Worm (Caenorhabditis elegans) whole organism, L4 larva: Measurements from ENCODE around the gene lsd-1.
A peak's percentile ranks its signal among the peaks of the same experiment; 100 is the strongest.

Source experiments
- D1046.2 ChIP-seq: fragments of 200-800 bp; sonication (Bioruptor generic); IDR thresholded peaks from 2 replicates; pipeline ENCODE4 v1.3.6; 2022; ENCODE audit warnings: missing genetic modification characterization, missing compliant biosample characterization
- F10B5.3 ChIP-seq: sonication (generic microtip); optimal IDR thresholded peaks from 2 replicates; lab custom pipeline; 2016; ENCODE audit warnings: mild to moderate bottlenecking, missing genetic modification characterization, missing compliant biosample characterization
- F49E8.2 ChIP-seq: sonication (generic microtip); optimal IDR thresholded peaks from 2 replicates; lab custom pipeline; 2016; ENCODE audit warnings: missing compliant biosample characterization, mild to moderate bottlenecking, missing genetic modification characterization, borderline replicate concordance
- T26A8.4 ChIP-seq: fragments of 200-800 bp; sonication (Bioruptor generic); IDR thresholded peaks from 2 replicates; pipeline ENCODE4 v1.3.6; 2022; ENCODE audit warnings: missing genetic modification characterization, missing compliant biosample characterization
- Y105C5A.15 ChIP-seq: fragments of 200-800 bp; sonication (Bioruptor generic); IDR thresholded peaks from 2 replicates; pipeline ENCODE4 v1.3.6; 2022; ENCODE audit warnings: missing genetic modification characterization, missing compliant biosample characterization
- Y5F2A.4 ChIP-seq: fragments of 200-800 bp; sonication (Bioruptor generic); optimal IDR thresholded peaks from 2 replicates; lab custom pipeline; 2018; ENCODE audit warnings: mild to moderate bottlenecking, missing genetic modification characterization, missing compliant biosample characterization
- Y75B8A.6 ChIP-seq: fragments of 200-800 bp; sonication (Bioruptor generic); IDR thresholded peaks from 2 replicates; pipeline ENCODE4 v1.3.6; 2022; ENCODE audit warnings: missing genetic modification reagents, missing genetic modification characterization, missing compliant biosample characterization
- ZK546.5 ChIP-seq, 2 experiments: sonication (generic microtip); optimal IDR thresholded peaks; 2 replicates each; lab custom pipeline; 2017; ENCODE audit warnings: missing biosample characterization in 2 of 2, missing genetic modification characterization in 2 of 2
- aly-2 ChIP-seq: sonication (generic microtip); optimal IDR thresholded peaks from 2 replicates; lab custom pipeline; 2018; ENCODE audit warnings: missing biosample characterization, missing genetic modification characterization
- ama-1 ChIP-seq: fragments of 150-350 bp; optimal IDR thresholded peaks from 2 replicates; lab custom pipeline; 2014; ENCODE audit warnings: inconsistent platforms, mixed read lengths
- ceh-28 ChIP-seq: fragments of 150-350 bp; optimal IDR thresholded peaks from 2 replicates; lab custom pipeline; 2014; ENCODE audit warnings: missing biosample characterization, missing genetic modification reagents, missing genetic modification characterization
- ceh-62 ChIP-seq: sonication (generic microtip); optimal IDR thresholded peaks from 2 replicates; lab custom pipeline; 2017; ENCODE audit warnings: missing biosample characterization, missing genetic modification characterization
- ceh-82 ChIP-seq: sonication (generic microtip); optimal IDR thresholded peaks from 2 replicates; lab custom pipeline; 2017; ENCODE audit warnings: missing biosample characterization, missing genetic modification characterization
- ces-1 ChIP-seq: fragments of 150-350 bp; sonication (generic microtip); optimal IDR thresholded peaks from 4 replicates; lab custom pipeline; 2014; ENCODE audit warnings: missing biosample characterization, missing genetic modification reagents, missing genetic modification characterization
- ctbp-1 ChIP-seq: fragments of 200-800 bp; sonication (Bioruptor generic); IDR thresholded peaks from 2 replicates; pipeline ENCODE4 v1.3.6; 2022; ENCODE audit warnings: missing genetic modification reagents, missing genetic modification characterization, missing compliant biosample characterization
- daf-16 ChIP-seq, 3 experiments: sonication (generic microtip); optimal IDR thresholded peaks; 2 replicates each; lab custom pipeline; 2016 to 2017; ENCODE audit warnings: missing genetic modification characterization in 3 of 3, missing genetic modification reagents in 3 of 3, mild to moderate bottlenecking in 2 of 3, missing compliant biosample characterization in 2 of 3, missing biosample characterization in 1 of 3, moderate library complexity in 1 of 3
- daf-8 ChIP-seq: fragments of 200-800 bp; sonication (Bioruptor generic); IDR thresholded peaks from 2 replicates; pipeline ENCODE4 v1.3.6; 2022; ENCODE audit warnings: missing genetic modification characterization, missing compliant biosample characterization
- dmd-9 ChIP-seq: fragments of 200-800 bp; sonication (Bioruptor generic); IDR thresholded peaks from 2 replicates; pipeline ENCODE4 v1.3.6; 2022; ENCODE audit warnings: missing genetic modification reagents, missing genetic modification characterization, missing compliant biosample characterization
- duxl-1 ChIP-seq: sonication (generic microtip); optimal IDR thresholded peaks from 2 replicates; lab custom pipeline; 2016; ENCODE audit warnings: mild to moderate bottlenecking, missing genetic modification characterization, moderate library complexity, missing compliant biosample characterization; ENCODE audit not compliant: poor library complexity
- dve-1 ChIP-seq: sonication (generic microtip); optimal IDR thresholded peaks from 2 replicates; lab custom pipeline; 2017; ENCODE audit warnings: antibody characterized with exemption, mild to moderate bottlenecking, missing genetic modification characterization, missing compliant biosample characterization; ENCODE audit not compliant: insufficient read depth
- egl-27 ChIP-seq: sonication (generic microtip); optimal IDR thresholded peaks from 3 replicates; lab custom pipeline; 2017; ENCODE audit warnings: missing biosample characterization, missing genetic modification reagents, missing genetic modification characterization
- egl-43 ChIP-seq: fragments of 200-800 bp; sonication (Bioruptor generic); IDR thresholded peaks from 2 replicates; pipeline ENCODE4 v1.3.6; 2022; ENCODE audit warnings: missing genetic modification reagents, missing genetic modification characterization, missing compliant biosample characterization
- fkh-10 ChIP-seq: fragments of 150-350 bp; optimal IDR thresholded peaks from 2 replicates; lab custom pipeline; 2014; ENCODE audit warnings: missing biosample characterization, missing genetic modification reagents, missing genetic modification characterization
- fos-1 ChIP-seq: fragments of 150-350 bp; optimal IDR thresholded peaks from 2 replicates; lab custom pipeline; 2014; ENCODE audit warnings: missing biosample characterization, missing genetic modification characterization
- hif-1 ChIP-seq, 2 experiments: sonication (generic microtip); optimal IDR thresholded peaks; 2 replicates each; lab custom pipeline; 2016 to 2017; ENCODE audit warnings: missing compliant biosample characterization in 2 of 2, missing genetic modification characterization in 2 of 2, missing genetic modification reagents in 2 of 2, missing genotype in 2 of 2, mild to moderate bottlenecking in 1 of 2
- jun-1 ChIP-seq: fragments of 150-350 bp; optimal IDR thresholded peaks from 2 replicates; lab custom pipeline; 2014; ENCODE audit warnings: missing biosample characterization, missing genetic modification reagents, missing genetic modification characterization
- lim-7 ChIP-seq: fragments of 200-800 bp; sonication (Bioruptor generic); IDR thresholded peaks from 2 replicates; pipeline ENCODE4 v1.3.6; 2022; ENCODE audit warnings: missing genetic modification characterization, missing compliant biosample characterization
- lin-1 ChIP-seq: fragments of 200-800 bp; sonication (Bioruptor generic); IDR thresholded peaks from 2 replicates; pipeline ENCODE4 v1.3.6; 2022; ENCODE audit warnings: missing genetic modification reagents, missing genetic modification characterization, missing compliant biosample characterization
- lin-15B ChIP-seq: fragments of 150-350 bp; sonication (generic microtip); optimal IDR thresholded peaks from 3 replicates; lab custom pipeline; 2014; ENCODE audit warnings: missing biosample characterization, missing genetic modification characterization
- lin-29 ChIP-seq: fragments of 200-800 bp; sonication (Bioruptor generic); IDR thresholded peaks from 2 replicates; pipeline ENCODE4 v1.3.6; 2022; ENCODE audit warnings: missing genetic modification reagents, missing genetic modification characterization, missing compliant biosample characterization
- lin-38 ChIP-seq: fragments of 200-800 bp; sonication (Bioruptor generic); IDR thresholded peaks from 2 replicates; pipeline ENCODE4 v1.3.6; 2022; ENCODE audit warnings: missing genetic modification reagents, missing genetic modification characterization, missing compliant biosample characterization
- lin-39 ChIP-seq: fragments of 150-350 bp; optimal IDR thresholded peaks from 2 replicates; lab custom pipeline; 2014; ENCODE audit warnings: missing biosample characterization, missing genetic modification reagents, missing genetic modification characterization
- madf-5 ChIP-seq, 2 experiments: fragments of 200-800 bp; sonication (Bioruptor generic); IDR thresholded peaks; 2 replicates each; pipeline ENCODE4 v1.3.6; 2022; ENCODE audit warnings: missing compliant biosample characterization in 2 of 2, missing genetic modification characterization in 2 of 2
- mdl-1 ChIP-seq, 2 experiments: fragments of 150-350 bp in 1 of 2; sonication (generic microtip) in 1 of 2; optimal IDR thresholded peaks; 2 replicates each; lab custom pipeline; 2014 to 2017; ENCODE audit warnings: missing biosample characterization in 2 of 2, missing genetic modification characterization in 2 of 2
- mes-2 ChIP-seq: sonication (generic microtip); optimal IDR thresholded peaks from 2 replicates; lab custom pipeline; 2016; ENCODE audit warnings: missing genotype, mild to moderate bottlenecking, missing genetic modification characterization, missing compliant biosample characterization; ENCODE audit not compliant: poor library complexity, severe bottlenecking
- nhr-102 ChIP-seq: sonication (generic microtip); optimal IDR thresholded peaks from 2 replicates; lab custom pipeline; 2016; ENCODE audit warnings: mild to moderate bottlenecking, missing genetic modification characterization, moderate library complexity, missing compliant biosample characterization
- nhr-111 ChIP-seq: fragments of 200-800 bp; sonication (Bioruptor generic); optimal IDR thresholded peaks from 2 replicates; lab custom pipeline; 2018; ENCODE audit warnings: mild to moderate bottlenecking, missing genetic modification characterization, missing compliant biosample characterization
- nhr-237 ChIP-seq: sonication (generic microtip); optimal IDR thresholded peaks from 2 replicates; lab custom pipeline; 2017; ENCODE audit warnings: missing biosample characterization, missing genetic modification characterization
- nhr-28 ChIP-seq: fragments of 150-350 bp; optimal IDR thresholded peaks from 2 replicates; lab custom pipeline; 2014; ENCODE audit warnings: missing biosample characterization, missing genetic modification characterization
- nhr-42 ChIP-seq: fragments of 200-800 bp; sonication (Bioruptor generic); IDR thresholded peaks from 2 replicates; pipeline ENCODE4 v1.3.6; 2022; ENCODE audit warnings: missing genetic modification characterization, missing compliant biosample characterization
- nhr-76 ChIP-seq: fragments of 150-350 bp; optimal IDR thresholded peaks from 2 replicates; lab custom pipeline; 2014; ENCODE audit warnings: missing biosample characterization, missing genetic modification characterization
- pqm-1 ChIP-seq: sonication (generic microtip); optimal IDR thresholded peaks from 2 replicates; lab custom pipeline; 2017; ENCODE audit warnings: missing biosample characterization, missing genetic modification characterization
- saeg-2 ChIP-seq: fragments of 200-800 bp; sonication (Bioruptor generic); IDR thresholded peaks from 2 replicates; pipeline ENCODE4 v1.3.6; 2022; ENCODE audit warnings: missing genetic modification reagents, missing genetic modification characterization, missing compliant biosample characterization
- skn-1 ChIP-seq: fragments of 150-350 bp; optimal IDR thresholded peaks from 2 replicates; lab custom pipeline; 2014; ENCODE audit warnings: missing biosample characterization, missing genetic modification characterization
- spr-1 ChIP-seq: sonication (generic microtip); optimal IDR thresholded peaks from 2 replicates; lab custom pipeline; 2016; ENCODE audit warnings: mild to moderate bottlenecking, missing genetic modification characterization, missing compliant biosample characterization
- spr-3 ChIP-seq: fragments of 200-800 bp; sonication (Bioruptor generic); optimal IDR thresholded peaks from 2 replicates; lab custom pipeline; 2018; ENCODE audit warnings: mild to moderate bottlenecking, missing genetic modification characterization, missing compliant biosample characterization
- tag-97 ChIP-seq: fragments of 200-800 bp; sonication (Bioruptor generic); IDR thresholded peaks from 2 replicates; pipeline ENCODE4 v1.3.6; 2022; ENCODE audit warnings: missing genetic modification characterization, missing compliant biosample characterization
- tra-1 ChIP-seq: fragments of 200-800 bp; sonication (Bioruptor generic); IDR thresholded peaks from 2 replicates; pipeline ENCODE4 v1.3.6; 2022; ENCODE audit warnings: missing genetic modification reagents, missing genetic modification characterization, missing compliant biosample characterization
- unc-62 ChIP-seq, 3 experiments: fragments of 150-350 bp in 1 of 3; sonication (generic microtip); optimal IDR thresholded peaks in 2 of 3; peaks in 1 of 3; 1 replicate in 1 of 3; 2 replicates in 2 of 3; lab custom pipeline; 2014 to 2017; ENCODE audit warnings: missing biosample characterization in 3 of 3, missing genetic modification characterization in 3 of 3, missing genetic modification reagents in 3 of 3, missing genotype in 1 of 3
- vab-7 ChIP-seq: fragments of 200-800 bp; sonication (Bioruptor generic); IDR thresholded peaks from 2 replicates; pipeline ENCODE4 v1.3.6; 2022; ENCODE audit warnings: missing genetic modification reagents, missing genetic modification characterization, missing compliant biosample characterization
- zip-2 ChIP-seq: fragments of 150-350 bp; optimal IDR thresholded peaks from 2 replicates; lab custom pipeline; 2014; ENCODE audit warnings: missing biosample characterization, missing genetic modification characterization

Gene lsd-1

ce11 chrX:11924158-11924557, 24.5 kb upstream of the lsd-1 start, which contains the start of gene F55G7.1 (continued):
- TF ChIP-seq F49E8.2 (tag; lab: Kevin White, UChicago) (no peak), lin-1 (no peak), egl-27 (tag; lab: Kevin White, UChicago) (no peak), fos-1 (tag; lab: Kevin White, UChicago) (no peak), lin-29 (GFP tag; lab: Robert Waterston, UW) (no peak), daf-8 (GFP tag; lab: Robert Waterston, UW) (no peak), D1046.2 (GFP tag; lab: Robert Waterston, UW) (no peak), ceh-28 (tag; lab: Kevin White, UChicago) (no peak), F10B5.3 (tag; lab: Kevin White, UChicago) (peak; percentile 88), hif-1 (tag; optimal IDR thresholded peaks at IDR 0.05; lab: Kevin White, UChicago) (no peak), egl-43 (no peak), nhr-28 (tag; lab: Kevin White, UChicago) (peak; percentile 45), daf-16 (GFP tag; optimal IDR thresholded peaks at IDR 0.05; lab: Kevin White, UChicago) (peak in 1 of 2 experiments; percentile 47), daf-16 (tag; optimal IDR thresholded peaks at IDR 0.05; lab: Kevin White, UChicago) (peak; percentile 50), ces-1 (GFP tag; lab: Kevin White, UChicago) (no peak), lin-15B (no peak), vab-7 (GFP tag; lab: Robert Waterston, UW) (no peak), lin-39 (tag; lab: Kevin White, UChicago) (no peak), nhr-76 (tag; lab: Kevin White, UChicago) (no peak), skn-1 (no peak), nhr-42 (GFP tag; lab: Robert Waterston, UW) (peak; percentile 60; the same call in 1 of the 2 replicates), tag-97 (GFP tag; lab: Robert Waterston, UW) (no peak), nhr-111 (GFP tag; lab: Kevin White, UChicago) (no peak), T26A8.4 (no peak), spr-1 (peak; percentile 35), mdl-1 (tag; optimal IDR thresholded peaks at IDR 0.05; lab: Kevin White, UChicago) (no peak), madf-5 (GFP tag; IDR thresholded peaks at IDR 0.05; lab: Robert Waterston, UW) (no peak), unc-62 (GFP tag; optimal IDR thresholded peaks at IDR 0.05 in 1 of 2; lab: Kevin White, UChicago) (peak in 1 of 2 experiments; percentile 95), unc-62 (tag; optimal IDR thresholded peaks at IDR 0.05; lab: Kevin White, UChicago) (no peak), duxl-1 (tag; lab: Kevin White, UChicago) (peak; percentile 95), tra-1 (GFP tag; lab: Robert Waterston, UW) (no peak), nhr-237 (no peak), lim-7 (no peak), Y75B8A.6 (no peak), nhr-102 (tag; lab: Kevin White, UChicago) (peak; percentile 84), dve-1 (tag; lab: Kevin White, UChicago) (peak; percentile 71), Y5F2A.4 (no peak), ama-1 (lab: Kevin White, UChicago) (no peak), spr-3 (GFP tag; lab: Kevin White, UChicago) (peak; percentile 58), jun-1 (tag; lab: Kevin White, UChicago) (peak; percentile 33), mes-2 (tag; lab: Kevin White, UChicago) (peak; percentile 85), ZK546.5 (tag; optimal IDR thresholded peaks at IDR 0.05; lab: Kevin White, UChicago) (no peak), ctbp-1 (GFP tag; lab: Robert Waterston, UW) (no peak), saeg-2 (GFP tag; lab: Robert Waterston, UW) (no peak), zip-2 (tag; lab: Kevin White, UChicago) (peak; percentile 50), pqm-1 (tag; lab: Kevin White, UChicago) (no peak), dmd-9 (GFP tag; lab: Robert Waterston, UW) (no peak), ceh-62 (tag; lab: Kevin White, UChicago) (no peak), aly-2 (tag; lab: Kevin White, UChicago) (no peak), lin-38 (GFP tag; lab: Robert Waterston, UW) (no peak), Y105C5A.15 (no peak), ceh-82 (tag; lab: Kevin White, UChicago) (no peak), fkh-10 (GFP tag; lab: Kevin White, UChicago) (no peak)
